Fruit fly (Drosophila melanogaster) S2 (cell line): Measurements from ENCODE around the gene retm.

ENCODE experiments used
- CG8478 ChIP-seq: fragments of >200 bp; optimal IDR thresholded peaks from 2 replicates; lab custom pipeline; 2018
- CTCF ChIP-seq, 2 experiments: fragments of >200 bp; optimal IDR thresholded peaks; 2 replicates each; lab custom pipeline; 2018

DNA sequence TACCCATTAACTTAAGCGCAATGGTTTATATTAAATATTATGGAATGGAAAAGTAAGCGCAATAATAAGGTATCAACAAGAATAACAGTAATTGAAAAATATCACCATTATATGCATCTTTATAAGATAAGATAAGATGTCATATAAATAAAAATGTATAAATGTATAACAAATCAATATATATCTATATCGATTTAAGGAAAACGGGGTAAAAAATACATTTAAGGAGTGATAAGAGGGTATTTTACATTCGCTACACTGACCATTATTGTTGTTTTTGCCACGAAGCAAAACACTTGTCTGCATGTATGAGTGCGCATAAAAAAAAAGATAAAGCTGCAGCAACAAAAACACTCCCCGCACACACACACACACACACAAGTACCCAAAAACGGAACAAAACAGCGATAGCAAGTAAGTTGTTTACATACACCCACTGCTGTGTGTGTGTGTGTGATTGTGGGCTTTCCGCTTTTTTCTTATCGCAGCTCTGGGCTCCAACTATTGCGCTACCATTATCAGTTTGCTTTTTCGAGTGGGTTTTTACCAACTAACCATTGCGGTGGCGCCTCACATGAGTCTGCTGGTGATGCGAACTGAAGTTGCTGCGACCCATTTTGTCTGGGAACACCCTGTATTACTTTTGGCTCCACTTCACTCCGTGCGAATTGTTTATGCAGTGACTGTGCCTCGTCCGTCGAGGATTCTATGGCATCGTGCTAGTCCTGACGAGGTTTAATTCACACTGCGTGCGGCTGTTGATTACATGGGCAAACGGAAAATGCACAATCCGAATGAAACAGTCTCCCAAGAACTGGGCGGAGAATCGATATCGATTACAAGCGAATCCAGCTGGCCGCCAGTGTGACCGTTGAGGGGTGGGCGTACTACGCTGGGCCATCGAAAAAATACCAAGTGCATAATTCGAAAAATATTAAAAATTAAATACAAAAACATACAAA is 17.6 kb upstream of the retm start, which contains the start of gene mmy:
- TF ChIP-seq CTCF (optimal IDR thresholded peaks at IDR 0.05; lab: Kevin White, UChicago) (no peak), CG8478 (lab: Kevin White, UChicago) (no peak)
